Worm (Caenorhabditis elegans): ENCODE results near the gene pdi-1.

- TF ChIP-seq nhr-25 (tag; optimal IDR thresholded peaks at IDR 0.05) = no peak
- TF ChIP-seq ztf-4 (tag; optimal IDR thresholded peaks at IDR 0.05) = no peak
- no peak for TF ChIP-seq crh-2 (tag; optimal IDR thresholded peaks at IDR 0.05)
- no peak for TF ChIP-seq nhr-23 (tag; optimal IDR thresholded peaks at IDR 0.05)
- no peak for TF ChIP-seq skn-1 (tag; optimal IDR thresholded peaks at IDR 0.05)
- no peak for TF ChIP-seq lin-13 (GFP tag; optimal IDR thresholded peaks at IDR 0.05)
- no peak for TF ChIP-seq ama-1 (optimal IDR thresholded peaks at IDR 0.05)
- TF ChIP-seq sma-3 (GFP tag; optimal IDR thresholded peaks at IDR 0.05) = no peak
- no peak for TF ChIP-seq nhr-77 (tag; optimal IDR thresholded peaks at IDR 0.05)
- TF ChIP-seq blmp-1 (tag; optimal IDR thresholded peaks at IDR 0.05; ENCODE audit: insufficient read depth) = no peak
- TF ChIP-seq lsy-2 (tag; optimal IDR thresholded peaks at IDR 0.05) = no peak
Measured at ce11 chrIII:3670336-3670735, 30.9 kb downstream of the pdi-1 start, which contains the start of gene C46F11.6.
